Worm (Caenorhabditis elegans): ENCODE results near the gene cgp-1.

The cgp-1 gene

DNA sequence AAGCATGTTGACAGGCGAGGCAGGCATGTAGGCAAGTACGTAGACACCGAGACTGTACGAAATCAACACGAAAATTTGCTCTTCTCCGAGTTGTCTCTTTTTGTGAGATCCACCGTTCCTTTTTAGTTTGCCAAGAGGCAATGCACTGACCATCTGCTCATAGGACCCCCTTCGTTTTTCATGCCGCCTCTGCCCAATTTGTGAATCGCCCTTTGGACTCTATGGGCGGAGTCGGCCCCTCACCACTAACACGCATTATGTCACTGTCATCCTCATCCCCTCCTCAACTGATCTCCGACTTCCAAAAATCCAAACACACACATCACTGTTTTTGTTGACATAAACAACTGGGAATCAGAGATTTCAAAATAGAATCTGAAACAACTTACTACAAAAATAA lies 31.3 kb upstream of the cgp-1 start:
- TF ChIP-seq nhr-20 (tag; optimal IDR thresholded peaks at IDR 0.05): no peak
- no peak for TF ChIP-seq blmp-1 (tag; optimal IDR thresholded peaks at IDR 0.05)
- TF ChIP-seq ztf-4 (tag; optimal IDR thresholded peaks at IDR 0.05): no peak
- TF ChIP-seq dpl-1 (GFP tag; optimal IDR thresholded peaks at IDR 0.05): no peak
- TF ChIP-seq fos-1 (tag; optimal IDR thresholded peaks at IDR 0.05): no peak
- no peak for TF ChIP-seq grh-1 (GFP tag; IDR thresholded peaks at IDR 0.05)
- TF ChIP-seq hpl-2 (GFP tag; optimal IDR thresholded peaks at IDR 0.05): no peak

DNA sequence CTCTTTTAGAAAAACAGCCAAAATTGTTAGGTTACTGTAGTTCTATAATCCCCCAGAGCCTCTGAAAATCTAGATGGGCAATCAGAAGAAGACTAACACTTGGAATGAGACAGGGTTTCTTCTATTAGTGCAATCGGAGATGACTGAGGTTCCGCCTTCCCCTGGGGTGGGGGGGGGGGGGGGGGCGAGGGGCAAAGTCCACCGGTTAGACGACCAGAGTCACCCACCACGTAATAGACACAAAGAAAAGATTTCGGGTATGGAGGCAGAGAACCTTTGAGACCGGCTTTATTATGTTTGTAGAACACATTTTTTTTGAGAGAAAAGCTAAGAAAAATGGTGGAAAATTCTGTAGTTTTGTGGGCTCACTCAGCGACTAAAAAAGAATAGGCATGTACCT lies 29.6 kb upstream of the cgp-1 start:
- TF ChIP-seq lin-39 (tag; optimal IDR thresholded peaks at IDR 0.05): no peak
- no peak for TF ChIP-seq sptf-1 (tag; optimal IDR thresholded peaks at IDR 0.05)
- no peak for TF ChIP-seq unc-86 (tag; optimal IDR thresholded peaks at IDR 0.05)
- no peak for TF ChIP-seq unc-62 (GFP tag; optimal IDR thresholded peaks at IDR 0.05)

DNA sequence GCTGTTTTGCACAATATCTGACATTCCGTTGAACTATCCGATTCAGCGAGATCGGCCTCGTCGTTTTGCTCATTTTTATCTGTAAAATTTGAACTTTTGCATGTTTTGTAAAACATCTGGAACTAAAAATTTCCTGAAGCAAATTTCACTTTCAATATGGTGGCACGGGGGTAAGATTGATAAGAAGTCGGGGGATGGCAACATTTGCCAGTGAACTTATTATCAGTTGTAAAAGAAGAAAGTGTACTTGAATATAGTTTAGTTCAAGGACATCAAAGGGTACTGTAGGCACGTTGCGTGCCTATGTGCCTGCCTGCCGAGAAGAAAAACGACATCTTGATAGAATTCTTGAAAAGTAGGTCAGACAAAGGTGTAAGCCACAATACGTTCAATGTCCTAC lies 28.7 kb upstream of the cgp-1 start, which contains the start of gene W03F9.4:
W03F9.4 (minus strand) TSS at position 79 of the 400 bp plus-strand sequence.
- no peak for TF ChIP-seq ceh-82 (tag; optimal IDR thresholded peaks at IDR 0.05)
- TF ChIP-seq F16B12.6 (tag; optimal IDR thresholded peaks at IDR 0.05): no peak
- TF ChIP-seq efl-1 (optimal IDR thresholded peaks at IDR 0.05): no peak
- peak in 1 of 2 experiments; percentile 28 for TF ChIP-seq efl-1 (GFP tag; optimal IDR thresholded peaks at IDR 0.05 in 1 of 2)
- no peak for TF ChIP-seq nhr-77 (tag; optimal IDR thresholded peaks at IDR 0.05)
- TF ChIP-seq pax-3 (tag; optimal IDR thresholded peaks at IDR 0.05): no peak
- no peak for TF ChIP-seq lin-39 (tag; optimal IDR thresholded peaks at IDR 0.05)
- TF ChIP-seq nhr-85 (tag): no peak
- TF ChIP-seq nhr-20 (tag; optimal IDR thresholded peaks at IDR 0.05): peak; percentile 26
- TF ChIP-seq blmp-1 (tag; optimal IDR thresholded peaks at IDR 0.05): peak; percentile 55

DNA sequence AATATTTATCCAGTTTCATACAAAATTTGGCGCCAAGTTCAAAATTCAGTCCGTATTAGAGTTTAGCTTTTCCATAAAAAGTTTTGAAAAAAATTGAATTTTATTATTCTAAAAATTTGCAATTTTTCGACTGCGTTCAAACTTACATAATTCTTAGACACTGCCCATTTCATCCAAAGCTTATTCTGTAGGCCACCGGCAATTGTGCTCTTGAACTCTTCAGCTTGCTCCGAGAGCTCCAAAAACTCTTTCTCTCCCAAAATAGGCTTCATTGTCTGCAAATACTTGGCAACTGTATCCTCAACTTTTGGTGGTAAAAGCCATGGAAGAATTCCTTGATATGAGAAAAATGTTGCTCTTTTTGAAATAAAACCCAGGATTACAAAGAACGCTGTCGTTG lies 27.5 kb upstream of the cgp-1 start:
- TF ChIP-seq nhr-84 (tag; optimal IDR thresholded peaks at IDR 0.05) (no peak), pax-3 (tag; optimal IDR thresholded peaks at IDR 0.05) (no peak), mab-9 (GFP tag; IDR thresholded peaks at IDR 0.05) (no peak), dsc-1 (tag; optimal IDR thresholded peaks at IDR 0.05) (no peak), nhr-71 (tag; optimal IDR thresholded peaks at IDR 0.05) (no peak), tbx-2 (tag; optimal IDR thresholded peaks at IDR 0.05) (no peak), unc-130 (tag; optimal IDR thresholded peaks at IDR 0.05) (no peak), ets-5 (GFP tag; IDR thresholded peaks at IDR 0.05) (no peak), sup-37 (GFP tag; optimal IDR thresholded peaks at IDR 0.05) (no peak)

ce11 chrV:145694-146093 lies 23.1 kb upstream of the cgp-1 start:
- TF ChIP-seq zag-1 (tag; optimal IDR thresholded peaks at IDR 0.05) (no peak), fkh-10 (GFP tag; optimal IDR thresholded peaks at IDR 0.05) (no peak), nhr-28 (tag; optimal IDR thresholded peaks at IDR 0.05) (no peak), skn-1 (tag; optimal IDR thresholded peaks at IDR 0.05) (no peak)

DNA sequence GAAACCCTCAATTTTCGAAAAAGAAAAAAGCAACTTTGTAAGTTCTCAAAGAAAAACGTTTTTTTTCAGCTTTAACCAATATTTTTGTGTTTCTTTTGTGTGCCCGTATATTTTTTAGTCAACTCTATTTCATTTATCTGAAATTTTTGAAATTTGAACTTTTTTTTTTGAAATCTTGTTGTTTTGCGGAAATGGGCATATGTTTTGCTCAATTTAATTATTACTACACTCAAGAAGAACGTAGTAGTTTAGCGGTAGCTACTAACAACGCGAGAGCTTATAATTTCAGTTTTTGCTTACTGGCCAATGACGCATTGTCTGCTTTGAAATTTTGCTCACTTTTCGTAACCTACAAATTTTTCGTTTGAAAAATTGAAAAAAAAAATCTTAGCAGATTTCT lies 22.2 kb upstream of the cgp-1 start, which contains the start of gene srh-82:
srh-82 (plus strand) TSS at position 301 of the 400 bp plus-strand sequence.
- TF ChIP-seq xbp-1 (tag; optimal IDR thresholded peaks at IDR 0.05) (no peak), efl-1 (optimal IDR thresholded peaks at IDR 0.05) (no peak), efl-1 (GFP tag; optimal IDR thresholded peaks at IDR 0.05 in 1 of 2) (peak in 1 of 2 experiments; percentile 0)

DNA sequence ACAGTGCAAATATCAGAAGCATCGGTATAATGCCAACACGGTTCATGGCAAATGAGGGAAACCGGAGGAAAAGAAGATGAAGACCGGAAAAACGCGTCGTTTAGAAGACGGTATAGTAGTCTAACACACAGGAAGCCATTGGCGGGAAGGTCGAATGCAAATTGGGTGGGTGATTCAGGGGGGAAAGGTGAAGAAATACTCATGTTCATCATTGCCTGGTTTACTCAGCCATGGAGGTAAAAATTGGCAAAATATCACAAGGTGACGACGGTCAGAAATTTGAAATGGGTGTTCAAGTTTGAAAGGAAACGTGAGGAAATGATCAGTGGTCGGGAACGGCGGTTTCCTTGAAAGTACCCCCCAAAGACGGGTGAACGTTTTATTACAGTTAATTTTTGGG lies 18.7 kb upstream of the cgp-1 start, which contains the start of gene W03F9.11:
W03F9.11 (minus strand) TSS at position 101 of the 400 bp plus-strand sequence.
- TF ChIP-seq elt-2 (tag; optimal IDR thresholded peaks at IDR 0.05) (no peak), ets-5 (GFP tag; IDR thresholded peaks at IDR 0.05) (no peak), skn-1 (tag; optimal IDR thresholded peaks at IDR 0.05) (no peak)

Data from whole organism, L1 larva.